Worm (Caenorhabditis elegans) whole organism, young adult: ENCODE measurements around the gene clec-266.

Experiments used
- F23B12.7 ChIP-seq: sonication (generic microtip); optimal IDR thresholded peaks from 2 replicates; lab custom pipeline; 2017; ENCODE audit warnings: missing genetic modification characterization, mild to moderate bottlenecking, missing compliant biosample characterization, antibody characterized with exemption, moderate library complexity; ENCODE audit not compliant: insufficient read depth
- snpc-3.4 ChIP-seq: sonication (generic microtip); optimal IDR thresholded peaks from 2 replicates; lab custom pipeline; 2017; ENCODE audit warnings: missing genetic modification characterization, mild to moderate bottlenecking, missing compliant biosample characterization, antibody characterized with exemption, moderate library complexity, missing genotype, missing genetic modification reagents

DNA sequence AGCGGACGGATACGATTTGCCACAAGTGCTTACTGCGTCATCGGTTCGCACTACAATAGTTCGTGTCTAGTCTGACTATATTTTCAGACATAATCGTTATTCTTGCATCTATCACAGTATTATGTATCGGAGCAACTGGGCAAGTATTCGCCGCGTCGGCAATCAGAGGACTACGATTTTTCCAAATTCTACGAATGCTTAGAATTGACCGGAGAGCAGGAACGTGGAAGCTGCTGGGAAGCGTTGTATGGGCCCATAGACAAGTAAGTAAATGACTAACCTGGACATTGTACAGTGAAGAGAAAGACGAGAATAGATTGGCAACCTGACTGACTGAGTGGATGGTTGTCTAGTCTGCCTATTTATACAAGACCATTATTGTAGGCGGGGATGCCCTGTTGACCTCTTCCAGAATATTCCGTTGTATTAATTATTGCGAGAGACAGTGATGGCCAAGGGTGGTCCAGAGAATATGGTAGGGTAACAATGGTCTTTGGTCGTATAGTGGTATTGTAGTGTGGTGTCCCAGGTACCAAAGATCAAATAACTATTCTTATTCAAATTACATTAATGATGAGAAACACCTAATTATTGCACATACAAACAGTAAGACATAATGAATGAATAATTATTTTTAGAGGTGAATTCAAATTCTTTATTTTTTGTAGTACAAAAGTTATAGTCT lies at the start of gene clec-266:
- no peak for TF ChIP-seq F23B12.7 (tag; lab: Kevin White, UChicago)
- TF ChIP-seq snpc-3.4: no peak
